Worm (Caenorhabditis elegans): ENCODE data around the gene rabr-2.

Gene rabr-2

ce11 chrIV:17448319-17448718, 34.8 kb downstream of the rabr-2 start:
- TF ChIP-seq scrt-1 (GFP tag; IDR thresholded peaks at IDR 0.05) (no peak), sea-1 (GFP tag; conservative IDR thresholded peaks at IDR 0.05) (no peak), B0310.2 (tag; optimal IDR thresholded peaks at IDR 0.05) (no peak), ets-7 (tag; optimal IDR thresholded peaks at IDR 0.05) (no peak)

DNA sequence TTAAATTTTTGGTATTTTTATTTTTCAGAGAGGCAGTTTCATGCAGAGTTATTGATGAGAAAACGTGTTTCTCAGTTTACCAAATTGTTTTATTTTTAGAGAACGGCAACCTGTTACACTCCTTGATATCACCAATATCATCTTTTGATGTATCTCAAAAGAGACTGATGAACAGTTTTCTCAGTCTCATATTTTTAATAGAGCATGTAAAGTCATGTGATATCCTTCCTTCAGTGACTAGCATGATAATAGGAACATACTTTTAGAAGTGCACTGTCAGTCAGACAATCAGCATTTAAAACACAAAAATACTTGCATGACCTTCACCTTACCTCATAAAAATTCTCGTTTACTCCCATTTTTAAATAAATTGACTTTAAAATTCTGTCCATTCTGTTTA, 40.6 kb downstream of the rabr-2 start, which contains the start of gene F11E6.11:
Gene F11E6.11, plus strand, starts transcription at position 325 of the 400 bp plus-strand sequence.
- TF ChIP-seq ets-7 (tag; optimal IDR thresholded peaks at IDR 0.05) = no peak
- no peak for TF ChIP-seq F13C5.2 (tag; optimal IDR thresholded peaks at IDR 0.05)
- TF ChIP-seq hmbx-1 (tag; optimal IDR thresholded peaks at IDR 0.05) = no peak
- TF ChIP-seq ama-1 (optimal IDR thresholded peaks at IDR 0.05) = no peak
- TF ChIP-seq hnd-1 (tag; optimal IDR thresholded peaks at IDR 0.05) = no peak
- no peak for TF ChIP-seq flt-1 (GFP tag; IDR thresholded peaks at IDR 0.05)
- TF ChIP-seq scrt-1 (GFP tag; IDR thresholded peaks at IDR 0.05) = no peak

ce11 chrIV:17441260-17441659, 41.9 kb downstream of the rabr-2 start:
- TF ChIP-seq tbx-11 (GFP tag; IDR thresholded peaks at IDR 0.05) = no peak
- no peak for TF ChIP-seq sea-1 (GFP tag; conservative IDR thresholded peaks at IDR 0.05)
- TF ChIP-seq flt-1 (GFP tag; IDR thresholded peaks at IDR 0.05) = no peak
- TF ChIP-seq hnd-1 (tag; optimal IDR thresholded peaks at IDR 0.05) = no peak
- TF ChIP-seq B0310.2 (tag; optimal IDR thresholded peaks at IDR 0.05) = no peak

- no peak for TF ChIP-seq ceh-13 (GFP tag; optimal IDR thresholded peaks at IDR 0.05)
- no peak for TF ChIP-seq hnd-1 (tag; optimal IDR thresholded peaks at IDR 0.05)
- no peak for TF ChIP-seq sea-1 (GFP tag; conservative IDR thresholded peaks at IDR 0.05)
- TF ChIP-seq tbx-37 (GFP tag; conservative IDR thresholded peaks at IDR 0.05) = no peak
- TF ChIP-seq B0310.2 (tag; optimal IDR thresholded peaks at IDR 0.05) = no peak
- no peak for TF ChIP-seq hmbx-1 (tag; optimal IDR thresholded peaks at IDR 0.05)
- TF ChIP-seq F13C5.2 (tag; optimal IDR thresholded peaks at IDR 0.05) = no peak
Measured at ce11 chrIV:17440417-17440816, 42.7 kb downstream of the rabr-2 start, which contains the start of gene F08A7.1. F08A7.1 (plus strand) TSS chrIV:17440607.

ce11 chrIV:17440001-17440400, 43.1 kb downstream of the rabr-2 start, which contains the start of gene C06A12.19:
C06A12.19 (minus strand) TSS chrIV:17440101.
- TF ChIP-seq B0310.2 (tag; optimal IDR thresholded peaks at IDR 0.05) = no peak
- TF ChIP-seq scrt-1 (GFP tag; IDR thresholded peaks at IDR 0.05) = no peak
- TF ChIP-seq hnd-1 (tag; optimal IDR thresholded peaks at IDR 0.05) = no peak
- no peak for TF ChIP-seq sea-1 (GFP tag; conservative IDR thresholded peaks at IDR 0.05)
- TF ChIP-seq tbx-11 (GFP tag; IDR thresholded peaks at IDR 0.05) = no peak
- TF ChIP-seq ama-1 (optimal IDR thresholded peaks at IDR 0.05) = no peak
- no peak for TF ChIP-seq ets-7 (tag; optimal IDR thresholded peaks at IDR 0.05)
- no peak for TF ChIP-seq hmbx-1 (tag; optimal IDR thresholded peaks at IDR 0.05)
- TF ChIP-seq ceh-36 (tag; optimal IDR thresholded peaks at IDR 0.05) = no peak
- TF ChIP-seq F13C5.2 (tag; optimal IDR thresholded peaks at IDR 0.05) = no peak
- TF ChIP-seq tra-4 (tag; optimal IDR thresholded peaks at IDR 0.05) = no peak
- TF ChIP-seq hmg-4 (GFP tag; optimal IDR thresholded peaks at IDR 0.05) = no peak

DNA sequence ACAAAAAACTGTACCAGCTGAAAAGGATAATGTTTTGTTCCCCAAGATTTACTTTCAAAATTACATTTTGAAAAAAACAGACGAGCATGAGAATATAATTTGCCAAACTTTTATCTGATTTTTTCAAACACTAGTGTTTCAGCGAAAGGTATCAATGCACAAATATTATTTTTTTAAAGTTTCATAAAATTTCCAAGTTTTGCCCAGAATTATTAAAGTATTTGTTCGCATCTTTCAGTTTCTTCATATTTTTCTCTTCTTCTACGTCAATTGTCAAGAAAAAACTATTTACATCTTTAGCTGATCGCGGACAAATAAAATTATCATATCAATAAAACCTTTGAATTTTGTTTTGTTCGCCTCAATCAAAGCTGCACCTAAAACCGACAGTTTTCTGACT, 46.1 kb downstream of the rabr-2 start, which contains the start of gene C06A12.8:
Gene C06A12.8, plus strand, starts transcription at position 301 of the 400 bp plus-strand sequence.
- no peak for TF ChIP-seq flt-1 (GFP tag; IDR thresholded peaks at IDR 0.05)

- no peak for TF ChIP-seq hmg-4 (GFP tag; optimal IDR thresholded peaks at IDR 0.05)
- no peak for TF ChIP-seq tbx-11 (GFP tag; IDR thresholded peaks at IDR 0.05)
- TF ChIP-seq ceh-36 (tag; optimal IDR thresholded peaks at IDR 0.05) = no peak
- TF ChIP-seq B0310.2 (tag; optimal IDR thresholded peaks at IDR 0.05) = no peak
- TF ChIP-seq scrt-1 (GFP tag; IDR thresholded peaks at IDR 0.05) = no peak
- no peak for TF ChIP-seq F13C5.2 (tag; optimal IDR thresholded peaks at IDR 0.05)
- no peak for TF ChIP-seq tra-4 (tag; optimal IDR thresholded peaks at IDR 0.05)
- no peak for TF ChIP-seq hmbx-1 (tag; optimal IDR thresholded peaks at IDR 0.05)
- TF ChIP-seq ets-7 (tag; optimal IDR thresholded peaks at IDR 0.05) = no peak
- no peak for TF ChIP-seq ama-1 (optimal IDR thresholded peaks at IDR 0.05)
Measured at ce11 chrIV:17436552-17436951, 46.6 kb downstream of the rabr-2 start, which contains the start of gene gcy-27. gcy-27 (minus strand) TSS chrIV:17436652.

ce11 chrIV:17435228-17435627, 47.9 kb downstream of the rabr-2 start:
- TF ChIP-seq ets-7 (tag; optimal IDR thresholded peaks at IDR 0.05) (no peak), scrt-1 (GFP tag; IDR thresholded peaks at IDR 0.05) (no peak)

DNA sequence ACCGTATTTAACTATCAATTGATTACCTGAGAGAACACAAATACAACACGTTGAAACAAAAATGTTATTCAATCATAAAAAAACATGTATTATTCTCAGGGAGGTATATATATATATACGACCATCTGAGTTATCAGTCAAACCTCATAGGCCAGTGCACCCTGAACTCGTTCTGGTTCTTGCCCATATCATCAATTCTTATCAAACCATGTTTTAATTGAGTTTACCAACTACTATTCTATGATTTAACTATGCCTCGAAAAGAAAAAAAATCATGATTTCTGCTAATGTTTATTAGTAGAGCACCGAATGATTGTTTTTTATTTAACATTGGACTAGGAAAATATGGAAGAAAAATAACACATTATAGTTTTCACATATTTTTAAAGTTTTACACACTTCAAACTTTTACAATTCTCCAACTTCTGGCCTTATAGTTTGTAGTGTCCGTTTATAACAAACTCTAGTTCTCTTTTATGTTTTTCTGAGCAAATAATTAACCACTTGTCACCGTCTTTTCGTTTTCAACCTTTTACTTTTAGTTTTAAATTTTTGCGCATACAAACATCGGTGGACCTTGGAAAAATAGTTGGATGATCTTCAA, 50.8 kb downstream of the rabr-2 start:
- TF ChIP-seq ceh-36 (tag; optimal IDR thresholded peaks at IDR 0.05) (no peak), F13C5.2 (tag; optimal IDR thresholded peaks at IDR 0.05) (no peak), sea-1 (GFP tag; conservative IDR thresholded peaks at IDR 0.05) (no peak), tbx-11 (GFP tag; IDR thresholded peaks at IDR 0.05) (no peak), hmg-4 (GFP tag; optimal IDR thresholded peaks at IDR 0.05) (no peak), pes-1 (GFP tag; IDR thresholded peaks at IDR 0.05) (no peak), B0310.2 (tag; optimal IDR thresholded peaks at IDR 0.05) (no peak), aly-1 (tag; optimal IDR thresholded peaks at IDR 0.05) (no peak), hmbx-1 (tag; optimal IDR thresholded peaks at IDR 0.05) (no peak), ceh-13 (GFP tag; optimal IDR thresholded peaks at IDR 0.05) (no peak), tbx-37 (GFP tag; conservative IDR thresholded peaks at IDR 0.05) (no peak), flt-1 (GFP tag; IDR thresholded peaks at IDR 0.05) (no peak), scrt-1 (GFP tag; IDR thresholded peaks at IDR 0.05) (no peak), ama-1 (optimal IDR thresholded peaks at IDR 0.05) (no peak), hnd-1 (tag; optimal IDR thresholded peaks at IDR 0.05) (no peak)

Data from whole organism, early embryonic.